Worm (Caenorhabditis elegans) whole organism, midembryonic: ENCODE data around the gene rnh-1.1.

Source experiments
- cog-1 ChIP-seq: sonication (generic microtip); optimal IDR thresholded peaks from 2 replicates; lab custom pipeline; 2016; ENCODE audit warnings: missing genetic modification characterization, missing compliant biosample characterization
- flt-1 ChIP-seq: fragments of 200-800 bp; sonication (Bioruptor generic); IDR thresholded peaks from 2 replicates; pipeline ENCODE4 v1.3.6; 2022; ENCODE audit warnings: missing genetic modification characterization, missing compliant biosample characterization
- klf-2 ChIP-seq: fragments of 200-800 bp; sonication (Bioruptor generic); conservative IDR thresholded peaks from 2 replicates; pipeline ENCODE4 v1.3.6; 2022; ENCODE audit warnings: missing genetic modification reagents, missing genetic modification characterization, missing compliant biosample characterization
- med-1 ChIP-seq: sonication (generic microtip); optimal IDR thresholded peaks from 2 replicates; lab custom pipeline; 2017; ENCODE audit warnings: missing genetic modification characterization, mild to moderate bottlenecking, missing compliant biosample characterization, antibody characterized with exemption, missing genetic modification reagents; ENCODE audit not compliant: insufficient read depth
- ref-1 ChIP-seq: fragments of 200-800 bp; sonication (Bioruptor generic); conservative IDR thresholded peaks from 2 replicates; pipeline ENCODE4 v1.3.6; 2022; ENCODE audit warnings: missing genetic modification reagents, missing genetic modification characterization, missing compliant biosample characterization
- tab-1 ChIP-seq: fragments of 200-800 bp; sonication (Bioruptor generic); IDR thresholded peaks from 2 replicates; pipeline ENCODE4 v1.3.6; 2022; ENCODE audit warnings: missing genetic modification characterization, missing compliant biosample characterization
- ztf-29 ChIP-seq: fragments of 200-800 bp; sonication (Bioruptor generic); IDR thresholded peaks from 2 replicates; pipeline ENCODE4 v1.3.6; 2022; ENCODE audit warnings: missing genetic modification reagents, missing genetic modification characterization, missing compliant biosample characterization

DNA sequence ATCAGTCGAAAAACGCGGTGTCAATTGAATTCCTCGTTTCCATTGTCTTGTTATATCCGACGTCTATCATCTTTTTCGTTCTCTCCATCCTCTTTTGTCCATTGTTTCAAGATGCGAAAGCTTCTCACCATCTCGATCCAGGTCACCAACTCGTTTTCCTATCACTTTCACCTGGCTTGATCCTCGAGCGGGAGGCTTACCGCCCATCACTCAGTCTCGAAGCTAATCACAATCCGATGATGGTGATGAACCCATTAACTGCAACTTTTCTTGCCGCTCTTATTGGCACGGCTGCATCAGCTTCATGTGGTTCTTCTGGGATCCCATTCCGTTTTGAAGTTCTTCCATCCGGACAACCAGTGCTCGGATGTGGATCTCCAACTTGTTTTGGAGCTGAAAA is 5.4 kb downstream of the rnh-1.1 start, which contains the start of gene wrt-1:
- TF ChIP-seq cog-1 = no peak
- TF ChIP-seq ref-1 = no peak
- no peak for TF ChIP-seq tab-1 (GFP tag; lab: Robert Waterston, UW)
- TF ChIP-seq med-1 (GFP tag; lab: Kevin White, UChicago) = no peak
- TF ChIP-seq ztf-29 = no peak
- no peak for TF ChIP-seq klf-2 (GFP tag; lab: Robert Waterston, UW)
- TF ChIP-seq flt-1 (GFP tag; lab: Robert Waterston, UW) = no peak
